Worm (Caenorhabditis elegans) whole organism, L3 larva: Measurements from ENCODE around the gene T02D1.7.

Experiments
- daf-12 ChIP-seq: fragments of 150-350 bp; optimal IDR thresholded peaks from 2 replicates; lab custom pipeline; 2014; ENCODE audit warnings: missing biosample characterization, missing genetic modification reagents, missing genetic modification characterization
- nhr-12 ChIP-seq: fragments of 150-350 bp; optimal IDR thresholded peaks from 2 replicates; lab custom pipeline; 2014; ENCODE audit warnings: missing biosample characterization, missing genetic modification characterization
- nhr-28 ChIP-seq: fragments of 150-350 bp; optimal IDR thresholded peaks from 2 replicates; lab custom pipeline; 2014; ENCODE audit warnings: missing biosample characterization, missing genetic modification characterization
- nhr-76 ChIP-seq: fragments of 150-350 bp; sonication (generic microtip); optimal IDR thresholded peaks from 5 replicates; lab custom pipeline; 2014; ENCODE audit warnings: missing biosample characterization, missing genetic modification characterization

T02D1.7 gene

DNA sequence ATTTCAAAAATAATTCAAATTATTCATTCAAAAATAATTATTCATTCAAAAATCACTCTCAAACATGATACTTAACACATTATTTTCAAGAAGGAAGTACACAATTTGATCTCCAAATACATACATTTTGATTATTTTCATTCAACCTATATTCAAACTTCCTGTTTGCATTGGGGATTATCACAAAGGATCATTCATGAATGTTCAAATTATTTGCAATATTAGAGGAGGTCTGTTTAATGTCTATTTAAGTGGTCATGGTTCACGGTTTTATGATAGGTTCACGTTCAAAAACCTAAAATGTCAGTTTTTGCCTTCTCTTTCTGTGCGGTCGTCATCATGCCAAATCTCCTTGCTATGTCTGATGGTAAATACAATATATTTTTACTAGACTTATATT, 45.8 kb downstream of the T02D1.7 start, which contains the start of gene clec-202:
Gene clec-202 (plus strand): TSS at position 301 of the 400 bp plus-strand sequence.
- TF ChIP-seq nhr-76 (tag; lab: Kevin White, UChicago) (no peak), nhr-12 (tag; lab: Kevin White, UChicago) (no peak), daf-12 (tag; lab: Kevin White, UChicago) (no peak), nhr-28 (tag; lab: Kevin White, UChicago) (no peak)
